Worm (Caenorhabditis elegans) whole organism, midembryonic: ENCODE data around the gene srx-80.

Source experiments
- T22C8.4 ChIP-seq: fragments of 200-800 bp; sonication (Bioruptor generic); IDR thresholded peaks from 2 replicates; pipeline ENCODE4 v1.3.6; 2022; ENCODE audit warnings: missing genetic modification characterization, missing compliant biosample characterization
- cog-1 ChIP-seq: sonication (generic microtip); optimal IDR thresholded peaks from 2 replicates; lab custom pipeline; 2016; ENCODE audit warnings: missing genetic modification characterization, missing compliant biosample characterization
- flt-1 ChIP-seq: fragments of 200-800 bp; sonication (Bioruptor generic); IDR thresholded peaks from 2 replicates; pipeline ENCODE4 v1.3.6; 2022; ENCODE audit warnings: missing genetic modification characterization, missing compliant biosample characterization
- klf-2 ChIP-seq: fragments of 200-800 bp; sonication (Bioruptor generic); conservative IDR thresholded peaks from 2 replicates; pipeline ENCODE4 v1.3.6; 2022; ENCODE audit warnings: missing genetic modification reagents, missing genetic modification characterization, missing compliant biosample characterization
- med-1 ChIP-seq: sonication (generic microtip); optimal IDR thresholded peaks from 2 replicates; lab custom pipeline; 2017; ENCODE audit warnings: missing genetic modification characterization, mild to moderate bottlenecking, missing compliant biosample characterization, antibody characterized with exemption, missing genetic modification reagents; ENCODE audit not compliant: insufficient read depth
- ref-1 ChIP-seq: fragments of 200-800 bp; sonication (Bioruptor generic); conservative IDR thresholded peaks from 2 replicates; pipeline ENCODE4 v1.3.6; 2022; ENCODE audit warnings: missing genetic modification reagents, missing genetic modification characterization, missing compliant biosample characterization
- tab-1 ChIP-seq: fragments of 200-800 bp; sonication (Bioruptor generic); IDR thresholded peaks from 2 replicates; pipeline ENCODE4 v1.3.6; 2022; ENCODE audit warnings: missing genetic modification characterization, missing compliant biosample characterization
- ztf-23 ChIP-seq: fragments of 200-800 bp; sonication (Bioruptor generic); IDR thresholded peaks from 2 replicates; pipeline ENCODE4 v1.3.6; 2022; ENCODE audit warnings: missing genetic modification reagents, missing genetic modification characterization, missing compliant biosample characterization

DNA sequence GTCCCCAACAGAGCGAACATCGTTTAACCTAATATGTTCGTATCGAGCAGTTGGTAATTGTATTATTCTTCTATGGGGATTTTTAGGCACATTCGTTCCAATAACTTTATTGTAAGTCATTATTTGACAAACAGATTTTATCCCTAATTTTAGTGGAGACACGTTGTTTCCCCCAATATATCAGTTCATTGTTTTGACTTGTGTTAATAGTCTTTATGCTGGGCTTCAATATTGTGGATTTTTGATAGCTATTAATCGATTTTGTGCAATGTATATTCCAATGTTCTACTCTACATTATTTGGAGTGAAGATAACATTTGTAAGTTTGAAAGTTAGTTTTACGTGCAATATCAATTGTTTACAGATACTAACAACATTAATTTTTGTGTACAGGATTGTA is 361 bp downstream of the srx-80 start:
- no peak for TF ChIP-seq tab-1 (GFP tag; lab: Robert Waterston, UW)
- TF ChIP-seq ref-1 (GFP tag; lab: Robert Waterston, UW): no peak
- TF ChIP-seq cog-1 (tag; lab: Kevin White, UChicago): no peak
- TF ChIP-seq T22C8.4 (GFP tag; lab: Robert Waterston, UW): no peak
- no peak for TF ChIP-seq flt-1
- no peak for TF ChIP-seq klf-2
- no peak for TF ChIP-seq ztf-23 (GFP tag; lab: Robert Waterston, UW)
- no peak for TF ChIP-seq med-1
